Worm (Caenorhabditis elegans) whole organism, early embryonic: ENCODE data around the gene cytb-5.1.

ENCODE experiments used
- B0310.2 ChIP-seq: sonication (generic microtip); optimal IDR thresholded peaks from 2 replicates; lab custom pipeline; 2016; ENCODE audit warnings: mild to moderate bottlenecking, missing genetic modification characterization, missing compliant biosample characterization
- F13C5.2 ChIP-seq: sonication (generic microtip); optimal IDR thresholded peaks from 2 replicates; lab custom pipeline; 2017; ENCODE audit warnings: mild to moderate bottlenecking, missing genetic modification characterization, inconsistent platforms, missing compliant biosample characterization
- aly-1 ChIP-seq: sonication (generic microtip); optimal IDR thresholded peaks from 2 replicates; lab custom pipeline; 2016; ENCODE audit warnings: missing genetic modification characterization, missing compliant biosample characterization
- ama-1 ChIP-seq: fragments of 150-350 bp; optimal IDR thresholded peaks from 2 replicates; lab custom pipeline; 2014
- ceh-13 ChIP-seq: fragments of 200-800 bp; sonication (Bioruptor generic); optimal IDR thresholded peaks from 2 replicates; lab custom pipeline; 2018; ENCODE audit warnings: mild to moderate bottlenecking, missing genetic modification characterization, missing compliant biosample characterization
- flt-1 ChIP-seq: fragments of 200-800 bp; sonication (Bioruptor generic); IDR thresholded peaks from 2 replicates; pipeline ENCODE4 v1.3.6; 2022; ENCODE audit warnings: missing genetic modification characterization, missing compliant biosample characterization
- hmbx-1 ChIP-seq: sonication (generic microtip); optimal IDR thresholded peaks from 2 replicates; lab custom pipeline; 2016; ENCODE audit warnings: mild to moderate bottlenecking, missing genetic modification characterization, missing compliant biosample characterization
- hmg-4 ChIP-seq: fragments of 200-800 bp; sonication (Bioruptor generic); optimal IDR thresholded peaks from 2 replicates; lab custom pipeline; 2018; ENCODE audit warnings: mild to moderate bottlenecking, missing genetic modification characterization, missing compliant biosample characterization
- hnd-1 ChIP-seq: sonication (generic microtip); optimal IDR thresholded peaks from 2 replicates; lab custom pipeline; 2016; ENCODE audit warnings: missing genetic modification characterization, missing compliant biosample characterization
- scrt-1 ChIP-seq: fragments of 200-800 bp; sonication (Bioruptor generic); IDR thresholded peaks from 2 replicates; pipeline ENCODE4 v1.3.6; 2022; ENCODE audit warnings: missing genetic modification characterization, missing compliant biosample characterization
- sea-1 ChIP-seq: fragments of 200-800 bp; sonication (Bioruptor generic); conservative IDR thresholded peaks from 2 replicates; pipeline ENCODE4 v1.3.6; 2022; ENCODE audit warnings: missing genetic modification characterization, missing compliant biosample characterization
- tbx-11 ChIP-seq: fragments of 200-800 bp; sonication (Bioruptor generic); IDR thresholded peaks from 2 replicates; pipeline ENCODE4 v1.3.6; 2022; ENCODE audit warnings: missing genetic modification characterization, missing compliant biosample characterization
- tbx-37 ChIP-seq: fragments of 200-800 bp; sonication (Bioruptor generic); conservative IDR thresholded peaks from 2 replicates; pipeline ENCODE4 v1.3.6; 2022; ENCODE audit warnings: missing genetic modification reagents, missing genetic modification characterization, missing compliant biosample characterization
- tra-4 ChIP-seq: sonication (generic microtip); optimal IDR thresholded peaks from 2 replicates; lab custom pipeline; 2017; ENCODE audit warnings: missing genetic modification characterization, missing compliant biosample characterization

ce11 chrX:13959383-13959782 is 42.3 kb upstream of the cytb-5.1 start:
- TF ChIP-seq B0310.2 (tag; lab: Kevin White, UChicago) (no peak), hmbx-1 (tag; lab: Kevin White, UChicago) (no peak), ama-1 (lab: Kevin White, UChicago) (no peak), tra-4 (no peak), hnd-1 (tag; lab: Kevin White, UChicago) (no peak), hmg-4 (GFP tag; lab: Kevin White, UChicago) (no peak), aly-1 (tag; lab: Kevin White, UChicago) (no peak), tbx-11 (GFP tag; lab: Robert Waterston, UW) (no peak), ceh-13 (GFP tag; lab: Kevin White, UChicago) (no peak), F13C5.2 (tag; lab: Kevin White, UChicago) (no peak), scrt-1 (no peak), tbx-37 (GFP tag; lab: Robert Waterston, UW) (no peak), flt-1 (GFP tag; lab: Robert Waterston, UW) (no peak), sea-1 (no peak)
